Worm (Caenorhabditis elegans) whole organism, L3 larva: Measurements from ENCODE around the gene mrps-23.
A peak's percentile ranks its signal among the peaks of the same experiment; 100 is the strongest.

ENCODE experiments used
- R02D3.7 ChIP-seq: fragments of 150-350 bp; optimal IDR thresholded peaks from 2 replicates; lab custom pipeline; 2014; ENCODE audit warnings: missing biosample characterization, missing genetic modification characterization
- ZK546.5 ChIP-seq: sonication (generic microtip); optimal IDR thresholded peaks from 2 replicates; lab custom pipeline; 2017; ENCODE audit warnings: missing biosample characterization, missing genetic modification characterization
- aly-2 ChIP-seq: fragments of 150-350 bp; optimal IDR thresholded peaks from 2 replicates; lab custom pipeline; 2014; ENCODE audit warnings: missing biosample characterization, missing genetic modification characterization
- ama-1 ChIP-seq: fragments of 150-350 bp; optimal IDR thresholded peaks from 2 replicates; lab custom pipeline; 2018
- ceh-28 ChIP-seq: fragments of 150-350 bp; optimal IDR thresholded peaks from 2 replicates; lab custom pipeline; 2014; ENCODE audit warnings: missing biosample characterization, missing genetic modification reagents, missing genetic modification characterization
- daf-12 ChIP-seq: fragments of 150-350 bp; optimal IDR thresholded peaks from 2 replicates; lab custom pipeline; 2014; ENCODE audit warnings: missing biosample characterization, missing genetic modification reagents, missing genetic modification characterization
- egl-27 ChIP-seq: sonication (generic microtip); optimal IDR thresholded peaks from 4 replicates; lab custom pipeline; 2017; ENCODE audit warnings: missing biosample characterization, missing genetic modification reagents, missing genetic modification characterization
- egl-5 ChIP-seq: fragments of 150-350 bp; optimal IDR thresholded peaks from 2 replicates; lab custom pipeline; 2017; ENCODE audit warnings: missing biosample characterization, missing genetic modification reagents, missing genetic modification characterization, inconsistent platforms
- elt-1 ChIP-seq: fragments of 150-350 bp; optimal IDR thresholded peaks from 2 replicates; lab custom pipeline; 2014; ENCODE audit warnings: missing biosample characterization, missing genetic modification characterization
- elt-2 ChIP-seq: sonication (generic microtip); optimal IDR thresholded peaks from 2 replicates; lab custom pipeline; 2016; ENCODE audit warnings: missing genetic modification reagents, mild to moderate bottlenecking, missing genetic modification characterization, missing compliant biosample characterization
- elt-3 ChIP-seq, 3 experiments: fragments of 150-350 bp in 1 of 3; sonication (generic microtip) in 2 of 3; optimal IDR thresholded peaks; 2 replicates in 2 of 3; 4 replicates in 1 of 3; lab custom pipeline; 2014 to 2017; ENCODE audit warnings: missing biosample characterization in 3 of 3, missing genetic modification characterization in 3 of 3
- fkh-2 ChIP-seq: fragments of 150-350 bp; optimal IDR thresholded peaks from 2 replicates; lab custom pipeline; 2014; ENCODE audit warnings: missing biosample characterization, missing genetic modification reagents, missing genetic modification characterization
- hmg-11 ChIP-seq: sonication (generic microtip); optimal IDR thresholded peaks from 2 replicates; lab custom pipeline; 2016; ENCODE audit warnings: missing genetic modification characterization, missing compliant biosample characterization
- jun-1 ChIP-seq: fragments of 150-350 bp; optimal IDR thresholded peaks from 2 replicates; lab custom pipeline; 2014; ENCODE audit warnings: missing biosample characterization, missing genetic modification reagents, missing genetic modification characterization
- lin-15B ChIP-seq: fragments of 150-350 bp; optimal IDR thresholded peaks from 2 replicates; lab custom pipeline; 2014; ENCODE audit warnings: missing biosample characterization, missing genetic modification characterization
- lin-39 ChIP-seq: fragments of 150-350 bp; optimal IDR thresholded peaks from 2 replicates; lab custom pipeline; 2018; ENCODE audit warnings: missing biosample characterization, missing genetic modification reagents, missing genetic modification characterization
- lsy-12 ChIP-seq: sonication (generic microtip); optimal IDR thresholded peaks from 2 replicates; lab custom pipeline; 2016; ENCODE audit warnings: mild to moderate bottlenecking, missing genetic modification characterization, missing compliant biosample characterization
- mml-1 ChIP-seq: fragments of 150-350 bp; sonication (generic microtip); optimal IDR thresholded peaks from 3 replicates; lab custom pipeline; 2014; ENCODE audit warnings: missing biosample characterization, missing genetic modification characterization
- nhr-11 ChIP-seq: fragments of 150-350 bp; optimal IDR thresholded peaks from 2 replicates; lab custom pipeline; 2014; ENCODE audit warnings: missing biosample characterization, missing genetic modification characterization
- nhr-12 ChIP-seq: fragments of 150-350 bp; optimal IDR thresholded peaks from 2 replicates; lab custom pipeline; 2014; ENCODE audit warnings: missing biosample characterization, missing genetic modification characterization
- nhr-23 ChIP-seq: fragments of 150-350 bp; optimal IDR thresholded peaks from 2 replicates; lab custom pipeline; 2014; ENCODE audit warnings: missing biosample characterization, missing genetic modification reagents, missing genetic modification characterization
- nhr-237 ChIP-seq: fragments of 150-350 bp; optimal IDR thresholded peaks from 2 replicates; lab custom pipeline; 2014; ENCODE audit warnings: missing biosample characterization, missing genetic modification characterization
- nhr-25 ChIP-seq: sonication (generic microtip); optimal IDR thresholded peaks from 2 replicates; lab custom pipeline; 2017; ENCODE audit warnings: missing biosample characterization, missing genetic modification characterization
- nhr-28 ChIP-seq: fragments of 150-350 bp; optimal IDR thresholded peaks from 2 replicates; lab custom pipeline; 2014; ENCODE audit warnings: missing biosample characterization, missing genetic modification characterization
- nhr-76 ChIP-seq: fragments of 150-350 bp; sonication (generic microtip); optimal IDR thresholded peaks from 5 replicates; lab custom pipeline; 2014; ENCODE audit warnings: missing biosample characterization, missing genetic modification characterization
- nhr-77 ChIP-seq: fragments of 150-350 bp; optimal IDR thresholded peaks from 2 replicates; lab custom pipeline; 2014; ENCODE audit warnings: missing biosample characterization, missing genetic modification characterization
- pha-4 ChIP-seq: fragments of 150-350 bp; optimal IDR thresholded peaks from 2 replicates; lab custom pipeline; 2014; ENCODE audit warnings: missing biosample characterization, missing genetic modification reagents, missing genetic modification characterization
- snpc-4 ChIP-seq: fragments of 150-350 bp; optimal IDR thresholded peaks from 2 replicates; lab custom pipeline; 2014; ENCODE audit warnings: missing biosample characterization, missing genetic modification characterization
- tbx-2 ChIP-seq: sonication (generic microtip); optimal IDR thresholded peaks from 2 replicates; lab custom pipeline; 2016; ENCODE audit warnings: mild to moderate bottlenecking, missing genetic modification characterization, missing compliant biosample characterization
- unc-39 ChIP-seq: sonication (generic microtip); optimal IDR thresholded peaks from 4 replicates; lab custom pipeline; 2017; ENCODE audit warnings: missing biosample characterization, missing genetic modification characterization
- unc-62 ChIP-seq: fragments of 150-350 bp; sonication (generic microtip); optimal IDR thresholded peaks from 4 replicates; lab custom pipeline; 2014; ENCODE audit warnings: missing biosample characterization, missing genetic modification reagents, missing genetic modification characterization
- zag-1 ChIP-seq: fragments of 150-350 bp; optimal IDR thresholded peaks from 2 replicates; lab custom pipeline; 2014; ENCODE audit warnings: missing biosample characterization, missing genetic modification characterization
- ztf-11 ChIP-seq: fragments of 150-350 bp; optimal IDR thresholded peaks from 2 replicates; lab custom pipeline; 2014; ENCODE audit warnings: missing biosample characterization, missing genetic modification characterization

mrps-23 gene

ce11 chrIII:9501072-9501471 lies 22.4 kb downstream of the mrps-23 start:
- no peak for TF ChIP-seq elt-3 (tag; optimal IDR thresholded peaks at IDR 0.05; lab: Kevin White, UChicago)
- TF ChIP-seq hmg-11 (tag; lab: Kevin White, UChicago) = no peak
- no peak for TF ChIP-seq nhr-77
- TF ChIP-seq lin-15B (tag; lab: Kevin White, UChicago) = no peak
- TF ChIP-seq egl-5 = no peak
- TF ChIP-seq fkh-2 (tag; lab: Kevin White, UChicago) = no peak
- no peak for TF ChIP-seq ZK546.5
- no peak for TF ChIP-seq nhr-11 (tag; lab: Kevin White, UChicago)
- no peak for TF ChIP-seq egl-27 (tag; lab: Kevin White, UChicago)
- no peak for TF ChIP-seq pha-4 (tag; lab: Kevin White, UChicago)
- no peak for TF ChIP-seq ceh-28 (tag; lab: Kevin White, UChicago)
- no peak for TF ChIP-seq aly-2
- TF ChIP-seq lin-39 = no peak
- TF ChIP-seq nhr-28 = no peak
- no peak for TF ChIP-seq mml-1 (tag; lab: Kevin White, UChicago)
- no peak for TF ChIP-seq unc-39 (tag; lab: Kevin White, UChicago)
- no peak for TF ChIP-seq elt-1 (tag; lab: Kevin White, UChicago)
- TF ChIP-seq, all 47 proteins: peak for 0

ce11 chrIII:9500267-9500666 lies 23.2 kb downstream of the mrps-23 start, which contains the start of gene sod-4:
TSS of gene sod-4 (minus strand) at chrIII:9500375.
- TF ChIP-seq lsy-12 (tag; lab: Kevin White, UChicago) = peak; percentile 17
- no peak for TF ChIP-seq snpc-4 (tag; lab: Kevin White, UChicago)
- peak; percentile 44 for TF ChIP-seq nhr-23 (tag; lab: Kevin White, UChicago)

DNA sequence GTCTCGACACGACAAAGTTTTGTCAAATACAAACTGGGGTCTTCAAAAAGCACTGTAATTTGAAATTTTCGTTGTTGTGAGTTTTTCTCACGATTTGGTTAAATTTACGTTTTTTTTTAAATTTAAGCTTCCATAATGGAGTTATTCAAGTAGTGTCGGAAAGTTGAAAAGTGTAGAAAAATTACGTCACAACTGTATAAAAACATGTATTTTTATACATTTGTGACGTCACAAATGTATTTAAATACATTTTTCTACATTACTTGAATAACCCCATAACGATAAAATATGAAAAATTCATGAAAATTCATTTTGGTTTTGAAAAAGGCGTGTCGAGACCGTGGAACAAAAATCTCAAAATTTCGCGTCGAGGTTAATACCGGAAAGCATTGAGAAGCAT lies 26.1 kb downstream of the mrps-23 start:
- TF ChIP-seq ztf-11 (tag; lab: Kevin White, UChicago) (no peak), jun-1 (tag; lab: Kevin White, UChicago) (no peak), nhr-76 (tag; lab: Kevin White, UChicago) (no peak), ama-1 (lab: Kevin White, UChicago) (no peak), nhr-12 (no peak), lin-39 (no peak), unc-62 (no peak), lsy-12 (tag; lab: Kevin White, UChicago) (no peak), R02D3.7 (tag; lab: Kevin White, UChicago) (no peak)

DNA sequence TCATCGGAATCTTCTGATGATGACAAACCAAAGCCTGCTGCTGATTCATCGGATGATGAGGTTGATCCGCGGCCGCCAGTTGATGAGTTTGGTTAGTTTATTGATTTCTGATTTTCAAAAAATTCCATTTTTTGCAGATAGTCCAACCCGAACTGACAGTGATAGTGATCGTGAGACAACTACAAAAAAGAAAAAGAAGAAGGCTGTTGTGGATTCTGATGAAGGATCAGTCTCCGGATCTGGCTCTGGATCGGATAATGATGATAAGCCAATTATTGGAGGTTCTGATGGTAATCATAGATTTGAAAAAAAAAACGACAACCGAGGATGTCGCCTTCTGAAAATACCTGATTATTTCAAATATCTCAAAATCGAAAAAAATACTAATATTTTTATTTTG lies 27.4 kb downstream of the mrps-23 start:
- TF ChIP-seq R02D3.7 (tag; lab: Kevin White, UChicago) = no peak
- no peak for TF ChIP-seq lin-39
- no peak for TF ChIP-seq nhr-25 (tag; lab: Kevin White, UChicago)
- no peak for TF ChIP-seq zag-1 (tag; lab: Kevin White, UChicago)
- no peak for TF ChIP-seq jun-1 (tag; lab: Kevin White, UChicago)
- TF ChIP-seq lin-15B (tag; lab: Kevin White, UChicago) = no peak

DNA sequence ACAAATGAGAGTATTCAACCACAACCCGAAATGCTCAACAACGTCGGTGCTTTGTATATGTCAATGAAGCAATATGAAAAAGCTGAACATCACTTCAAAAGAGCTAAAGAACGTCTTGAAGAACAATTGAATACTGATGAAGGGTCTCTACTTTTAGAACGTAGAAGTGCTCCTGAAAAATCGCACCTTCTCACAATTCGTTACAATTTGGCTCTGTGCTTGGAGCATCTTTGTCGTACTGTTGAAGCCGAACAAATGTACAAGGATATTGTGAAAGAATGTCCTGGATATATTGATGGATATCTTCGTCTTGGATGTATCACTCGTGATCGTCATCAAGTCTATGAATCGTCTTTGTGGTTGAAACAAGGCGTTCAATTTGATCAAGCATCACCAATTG lies 29.3 kb downstream of the mrps-23 start:
- TF ChIP-seq tbx-2 (no peak), unc-39 (tag; lab: Kevin White, UChicago) (no peak), nhr-77 (no peak), nhr-237 (tag; lab: Kevin White, UChicago) (no peak), ceh-28 (tag; lab: Kevin White, UChicago) (no peak), snpc-4 (tag; lab: Kevin White, UChicago) (no peak), elt-2 (tag; lab: Kevin White, UChicago) (no peak), daf-12 (tag; lab: Kevin White, UChicago) (no peak), elt-3 (tag; optimal IDR thresholded peaks at IDR 0.05; lab: Kevin White, UChicago) (no peak), unc-62 (no peak)
